Worm (Caenorhabditis elegans): ENCODE data around the gene Y54G11A.14.

DNA sequence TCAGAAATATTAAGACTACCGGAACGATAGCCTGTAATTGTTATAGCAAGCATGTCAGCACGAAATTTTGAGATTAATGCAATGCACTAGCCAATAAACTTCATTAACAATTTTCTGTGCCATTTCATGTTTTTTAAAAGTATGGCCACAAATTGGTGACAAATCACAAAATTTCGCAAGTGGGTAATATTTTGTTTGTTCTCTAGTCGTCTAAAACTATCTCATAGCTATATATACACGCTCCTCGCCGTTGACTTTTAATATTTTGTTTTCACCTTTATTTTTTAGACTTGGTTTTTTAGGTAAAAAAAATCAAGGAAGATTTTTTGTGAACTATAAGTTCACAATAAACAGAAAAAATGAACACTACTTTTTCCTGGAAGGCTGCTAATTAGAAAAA lies 27.1 kb upstream of the Y54G11A.14 start:
- TF ChIP-seq nhr-237 (tag; optimal IDR thresholded peaks at IDR 0.05) (no peak), nhr-12 (tag; optimal IDR thresholded peaks at IDR 0.05) (no peak), elt-1 (tag; optimal IDR thresholded peaks at IDR 0.05; ENCODE audit: borderline replicate concordance, insufficient read depth) (no peak), ham-2 (GFP tag; optimal IDR thresholded peaks at IDR 0.05) (no peak), unc-62 (GFP tag; optimal IDR thresholded peaks at IDR 0.05) (no peak), unc-39 (tag; optimal IDR thresholded peaks at IDR 0.05) (no peak), hlh-1 (tag; optimal IDR thresholded peaks at IDR 0.05) (no peak), blmp-1 (tag; optimal IDR thresholded peaks at IDR 0.05) (no peak), sptf-1 (tag; optimal IDR thresholded peaks at IDR 0.05) (no peak), mab-5 (tag; optimal IDR thresholded peaks at IDR 0.05) (no peak), ztf-11 (tag; optimal IDR thresholded peaks at IDR 0.05) (no peak), snpc-4 (tag; optimal IDR thresholded peaks at IDR 0.05) (no peak), nhr-76 (tag; optimal IDR thresholded peaks at IDR 0.05) (no peak)
